Worm (Caenorhabditis elegans) whole organism, L4 larva: ENCODE measurements around the gene sfxn-1.1.

Source experiments
- D1046.2 ChIP-seq: fragments of 200-800 bp; sonication (Bioruptor generic); IDR thresholded peaks from 2 replicates; pipeline ENCODE4 v1.3.6; 2022; ENCODE audit warnings: missing genetic modification characterization, missing compliant biosample characterization
- F26F4.8 ChIP-seq: fragments of 200-800 bp; sonication (Bioruptor generic); conservative IDR thresholded peaks from 2 replicates; pipeline ENCODE4 v1.3.6; 2022; ENCODE audit warnings: missing genetic modification characterization, missing compliant biosample characterization
- F44E2.7 ChIP-seq: fragments of 200-800 bp; sonication (Bioruptor generic); IDR thresholded peaks from 2 replicates; pipeline ENCODE4 v2.1.2; 2022; ENCODE audit warnings: missing genetic modification characterization, missing compliant biosample characterization
- Y48G9A.11 ChIP-seq: fragments of 200-800 bp; sonication (Bioruptor generic); IDR thresholded peaks from 2 replicates; pipeline ENCODE4 v1.3.6; 2022; ENCODE audit warnings: missing genetic modification reagents, missing genetic modification characterization, missing compliant biosample characterization
- Y75B8A.6 ChIP-seq: fragments of 200-800 bp; sonication (Bioruptor generic); IDR thresholded peaks from 2 replicates; pipeline ENCODE4 v1.3.6; 2022; ENCODE audit warnings: missing genetic modification reagents, missing genetic modification characterization, missing compliant biosample characterization
- ZK337.2 ChIP-seq: fragments of 200-800 bp; sonication (Bioruptor generic); IDR thresholded peaks from 2 replicates; pipeline ENCODE4 v1.3.6; 2022; ENCODE audit warnings: missing genetic modification reagents, missing genetic modification characterization, missing compliant biosample characterization
- aha-1 ChIP-seq: fragments of 150-350 bp; peaks from one replicate; lab custom pipeline; 2014; ENCODE audit warnings: missing biosample characterization, missing genetic modification characterization
- arid-1 ChIP-seq: fragments of 200-800 bp; sonication (Bioruptor generic); conservative IDR thresholded peaks from 2 replicates; pipeline ENCODE4 v1.3.6; 2022; ENCODE audit warnings: missing genetic modification reagents, missing genetic modification characterization, missing compliant biosample characterization
- ceh-32 ChIP-seq: sonication (generic microtip); optimal IDR thresholded peaks from 2 replicates; lab custom pipeline; 2016; ENCODE audit warnings: mild to moderate bottlenecking, missing genetic modification characterization, missing compliant biosample characterization; ENCODE audit not compliant: poor library complexity
- cey-2 ChIP-seq: sonication (generic microtip); optimal IDR thresholded peaks from 3 replicates; lab custom pipeline; 2017; ENCODE audit warnings: missing genetic modification characterization, mild to moderate bottlenecking, missing compliant biosample characterization, antibody characterized with exemption, borderline replicate concordance; ENCODE audit not compliant: insufficient read depth
- daf-16 ChIP-seq, 3 experiments: sonication (generic microtip); optimal IDR thresholded peaks; 2 replicates each; lab custom pipeline; 2016 to 2017; ENCODE audit warnings: missing genetic modification characterization in 3 of 3, missing genetic modification reagents in 3 of 3, mild to moderate bottlenecking in 2 of 3, missing compliant biosample characterization in 2 of 3, missing biosample characterization in 1 of 3, moderate library complexity in 1 of 3
- daf-19 ChIP-seq: fragments of 200-800 bp; sonication (Bioruptor generic); conservative IDR thresholded peaks from 2 replicates; pipeline ENCODE4 v1.3.6; 2022; ENCODE audit warnings: missing genetic modification characterization, missing compliant biosample characterization
- daf-8 ChIP-seq: fragments of 200-800 bp; sonication (Bioruptor generic); IDR thresholded peaks from 2 replicates; pipeline ENCODE4 v1.3.6; 2022; ENCODE audit warnings: missing genetic modification characterization, missing compliant biosample characterization
- dmd-6 ChIP-seq: fragments of 200-800 bp; sonication (Bioruptor generic); IDR thresholded peaks from 2 replicates; pipeline ENCODE4 v1.3.6; 2022; ENCODE audit warnings: missing genetic modification reagents, missing genetic modification characterization, missing compliant biosample characterization
- dmd-9 ChIP-seq: fragments of 200-800 bp; sonication (Bioruptor generic); IDR thresholded peaks from 2 replicates; pipeline ENCODE4 v1.3.6; 2022; ENCODE audit warnings: missing genetic modification reagents, missing genetic modification characterization, missing compliant biosample characterization
- dpl-1 ChIP-seq: fragments of 150-350 bp; optimal IDR thresholded peaks from 2 replicates; lab custom pipeline; 2014; ENCODE audit warnings: missing biosample characterization, missing genetic modification reagents, missing genetic modification characterization
- duxl-1 ChIP-seq: sonication (generic microtip); optimal IDR thresholded peaks from 2 replicates; lab custom pipeline; 2016; ENCODE audit warnings: mild to moderate bottlenecking, missing genetic modification characterization, moderate library complexity, missing compliant biosample characterization; ENCODE audit not compliant: poor library complexity
- egl-27 ChIP-seq: sonication (generic microtip); optimal IDR thresholded peaks from 3 replicates; lab custom pipeline; 2017; ENCODE audit warnings: missing biosample characterization, missing genetic modification reagents, missing genetic modification characterization
- egl-43 ChIP-seq: fragments of 200-800 bp; sonication (Bioruptor generic); IDR thresholded peaks from 2 replicates; pipeline ENCODE4 v1.3.6; 2022; ENCODE audit warnings: missing genetic modification reagents, missing genetic modification characterization, missing compliant biosample characterization
- fos-1 ChIP-seq: fragments of 150-350 bp; optimal IDR thresholded peaks from 2 replicates; lab custom pipeline; 2014; ENCODE audit warnings: missing biosample characterization, missing genetic modification characterization
- hif-1 ChIP-seq, 2 experiments: sonication (generic microtip); optimal IDR thresholded peaks; 2 replicates each; lab custom pipeline; 2016 to 2017; ENCODE audit warnings: missing compliant biosample characterization in 2 of 2, missing genetic modification characterization in 2 of 2, missing genetic modification reagents in 2 of 2, missing genotype in 2 of 2, mild to moderate bottlenecking in 1 of 2
- hlh-11 ChIP-seq: fragments of 200-800 bp; sonication (Bioruptor generic); optimal IDR thresholded peaks from 2 replicates; lab custom pipeline; 2018; ENCODE audit warnings: mild to moderate bottlenecking, missing genetic modification characterization, missing compliant biosample characterization
- hlh-30 ChIP-seq: sonication (generic microtip); optimal IDR thresholded peaks from 2 replicates; lab custom pipeline; 2017; ENCODE audit warnings: antibody characterized with exemption, mild to moderate bottlenecking, missing genetic modification characterization, missing compliant biosample characterization; ENCODE audit not compliant: insufficient read depth
- lim-7 ChIP-seq: fragments of 200-800 bp; sonication (Bioruptor generic); IDR thresholded peaks from 2 replicates; pipeline ENCODE4 v1.3.6; 2022; ENCODE audit warnings: missing genetic modification characterization, missing compliant biosample characterization
- lsy-2 ChIP-seq, 2 experiments: fragments of 150-350 bp in 1 of 2; sonication (generic microtip) in 1 of 2; optimal IDR thresholded peaks; 2 replicates each; lab custom pipeline; 2014 to 2017; ENCODE audit warnings: missing biosample characterization in 2 of 2, missing genetic modification characterization in 2 of 2
- madf-9 ChIP-seq: fragments of 200-800 bp; sonication (Bioruptor generic); conservative IDR thresholded peaks from 2 replicates; pipeline ENCODE4 v1.3.6; 2022; ENCODE audit warnings: missing genetic modification reagents, missing genetic modification characterization, missing compliant biosample characterization
- nhr-25 ChIP-seq: sonication (generic microtip); optimal IDR thresholded peaks from 2 replicates; lab custom pipeline; 2017; ENCODE audit warnings: missing genetic modification characterization, mild to moderate bottlenecking, missing compliant biosample characterization, antibody characterized with exemption, moderate library complexity, borderline replicate concordance; ENCODE audit not compliant: insufficient read depth
- nhr-28 ChIP-seq: fragments of 150-350 bp; optimal IDR thresholded peaks from 2 replicates; lab custom pipeline; 2014; ENCODE audit warnings: missing biosample characterization, missing genetic modification characterization
- nhr-48 ChIP-seq: sonication (generic microtip); optimal IDR thresholded peaks from 2 replicates; lab custom pipeline; 2016; ENCODE audit warnings: mild to moderate bottlenecking, missing genetic modification characterization, missing compliant biosample characterization
- nhr-76 ChIP-seq: fragments of 150-350 bp; optimal IDR thresholded peaks from 2 replicates; lab custom pipeline; 2014; ENCODE audit warnings: missing biosample characterization, missing genetic modification characterization
- pha-4 ChIP-seq, 2 experiments: fragments of 150-350 bp in 1 of 2; fragments of 200-800 bp in 1 of 2; sonication (Bioruptor generic) in 1 of 2; IDR thresholded peaks in 1 of 2; optimal IDR thresholded peaks in 1 of 2; 2 replicates each; pipeline versions ENCODE4 v1.3.6 to Lab custom; 2014 to 2022; ENCODE audit warnings: missing genetic modification characterization in 2 of 2, missing genetic modification reagents in 2 of 2, missing biosample characterization in 1 of 2, missing compliant biosample characterization in 1 of 2
- php-3 ChIP-seq: fragments of 200-800 bp; sonication (Bioruptor generic); IDR thresholded peaks from 2 replicates; pipeline ENCODE4 v1.3.6; 2022; ENCODE audit warnings: missing genetic modification reagents, missing genetic modification characterization, missing compliant biosample characterization
- pqm-1 ChIP-seq: sonication (generic microtip); optimal IDR thresholded peaks from 2 replicates; lab custom pipeline; 2017; ENCODE audit warnings: missing biosample characterization, missing genetic modification characterization
- rbr-2 ChIP-seq: sonication (generic microtip); optimal IDR thresholded peaks from 2 replicates; lab custom pipeline; 2016; ENCODE audit warnings: missing genotype, missing genetic modification characterization, missing compliant biosample characterization
- sdz-12 ChIP-seq: fragments of 200-800 bp; sonication (Bioruptor generic); optimal IDR thresholded peaks from 2 replicates; lab custom pipeline; 2018; ENCODE audit warnings: mild to moderate bottlenecking, missing genetic modification characterization, missing compliant biosample characterization
- skn-1 ChIP-seq: fragments of 150-350 bp; optimal IDR thresholded peaks from 2 replicates; lab custom pipeline; 2014; ENCODE audit warnings: missing biosample characterization, missing genetic modification characterization
- snpc-4 ChIP-seq: fragments of 150-350 bp; optimal IDR thresholded peaks from 2 replicates; lab custom pipeline; 2014; ENCODE audit warnings: missing biosample characterization, missing genetic modification characterization
- spr-3 ChIP-seq: fragments of 200-800 bp; sonication (Bioruptor generic); optimal IDR thresholded peaks from 2 replicates; lab custom pipeline; 2018; ENCODE audit warnings: mild to moderate bottlenecking, missing genetic modification characterization, missing compliant biosample characterization
- unc-39 ChIP-seq: sonication (generic microtip); optimal IDR thresholded peaks from 2 replicates; lab custom pipeline; 2017; ENCODE audit warnings: missing biosample characterization, missing genetic modification characterization
- zag-1 ChIP-seq: fragments of 150-350 bp; optimal IDR thresholded peaks from 2 replicates; lab custom pipeline; 2014; ENCODE audit warnings: missing biosample characterization, missing genetic modification characterization
- zfp-2 ChIP-seq: sonication (generic microtip); optimal IDR thresholded peaks from 2 replicates; lab custom pipeline; 2016; ENCODE audit warnings: mild to moderate bottlenecking, missing genetic modification characterization, missing compliant biosample characterization
- ztf-11 ChIP-seq: fragments of 150-350 bp; optimal IDR thresholded peaks from 2 replicates; lab custom pipeline; 2014; ENCODE audit warnings: missing biosample characterization, missing genetic modification characterization

The sfxn-1.1 gene

ce11 chrII:9482529-9482928 lies 36.2 kb downstream of the sfxn-1.1 start:
- TF ChIP-seq hif-1 (tag; optimal IDR thresholded peaks at IDR 0.05; lab: Kevin White, UChicago) (peak in 1 of 2 experiments; percentile 82), daf-16 (GFP tag; optimal IDR thresholded peaks at IDR 0.05; lab: Kevin White, UChicago) (no peak), daf-16 (tag; optimal IDR thresholded peaks at IDR 0.05; lab: Kevin White, UChicago) (peak; percentile 19), hlh-11 (peak; percentile 37), dmd-6 (GFP tag; lab: Robert Waterston, UW) (peak; percentile 56), ceh-32 (tag; lab: Kevin White, UChicago) (no peak), dmd-9 (GFP tag; lab: Robert Waterston, UW) (no peak), pqm-1 (peak; percentile 8), cey-2 (no peak), nhr-28 (peak; percentile 23), hlh-30 (peak; percentile 27), nhr-25 (tag; lab: Kevin White, UChicago) (no peak)

- TF ChIP-seq dmd-6 (GFP tag; lab: Robert Waterston, UW) (peak; percentile 47; the same call in 1 of the 2 replicates), lim-7 (GFP tag; lab: Robert Waterston, UW) (no peak), daf-16 (GFP tag; optimal IDR thresholded peaks at IDR 0.05; lab: Kevin White, UChicago) (no peak), daf-16 (tag; optimal IDR thresholded peaks at IDR 0.05; lab: Kevin White, UChicago) (peak; percentile 14), ZK337.2 (GFP tag; lab: Robert Waterston, UW) (no peak), aha-1 (peak; percentile 87), snpc-4 (tag; lab: Kevin White, UChicago) (no peak), rbr-2 (tag; lab: Kevin White, UChicago) (no peak), daf-19 (GFP tag; lab: Robert Waterston, UW) (no peak), madf-9 (GFP tag; lab: Robert Waterston, UW) (no peak), F44E2.7 (no peak), skn-1 (tag; lab: Kevin White, UChicago) (no peak)
- TF ChIP-seq, all 104 proteins: peak for 3
These were observed 37.3 kb downstream of the sfxn-1.1 start for ce11 chrII:9481427-9481826.

ce11 chrII:9480006-9480405 lies 38.7 kb downstream of the sfxn-1.1 start, which contains the start of gene T19H5.7:
Gene T19H5.7, minus strand, starts transcription at chrII:9480106.
- TF ChIP-seq spr-3 (GFP tag; lab: Kevin White, UChicago) (no peak), F26F4.8 (GFP tag; lab: Robert Waterston, UW) (no peak), dmd-6 (GFP tag; lab: Robert Waterston, UW) (no peak), egl-27 (no peak)
- TF ChIP-seq, all 104 proteins: peak for 0

- TF ChIP-seq dpl-1 (GFP tag; lab: Kevin White, UChicago) = no peak
- TF ChIP-seq egl-43 = no peak
- TF ChIP-seq nhr-48 (tag; lab: Kevin White, UChicago) = no peak
- TF ChIP-seq D1046.2 (GFP tag; lab: Robert Waterston, UW) = no peak
- TF ChIP-seq Y48G9A.11 = no peak
- TF ChIP-seq pha-4 (GFP tag; IDR thresholded peaks at IDR 0.05; lab: Robert Waterston, UW) = no peak
- TF ChIP-seq pha-4 (tag; optimal IDR thresholded peaks at IDR 0.05; lab: Kevin White, UChicago) = no peak
- no peak for TF ChIP-seq php-3 (GFP tag; lab: Robert Waterston, UW)
- TF ChIP-seq fos-1 (tag; lab: Kevin White, UChicago) = no peak
- TF ChIP-seq zag-1 (tag; lab: Kevin White, UChicago) = no peak
- TF ChIP-seq arid-1 (GFP tag; lab: Robert Waterston, UW) = no peak
- no peak for TF ChIP-seq ztf-11 (tag; lab: Kevin White, UChicago)
- TF ChIP-seq lsy-2 (tag; optimal IDR thresholded peaks at IDR 0.05; lab: Kevin White, UChicago) = no peak
- TF ChIP-seq sdz-12 (GFP tag; lab: Kevin White, UChicago) = no peak
- TF ChIP-seq duxl-1 = no peak
- no peak for TF ChIP-seq nhr-76 (tag; lab: Kevin White, UChicago)
- no peak for TF ChIP-seq unc-39 (tag; lab: Kevin White, UChicago)
- TF ChIP-seq zfp-2 (tag; lab: Kevin White, UChicago) = no peak
- no peak for TF ChIP-seq daf-8 (GFP tag; lab: Robert Waterston, UW)
- no peak for TF ChIP-seq aha-1
- no peak for TF ChIP-seq Y75B8A.6 (GFP tag; lab: Robert Waterston, UW)
These were observed 41.1 kb downstream of the sfxn-1.1 start, which contains the start of gene chil-27 for ce11 chrII:9477567-9477966. Gene chil-27, plus strand, starts transcription at chrII:9477867.
